Worm (Caenorhabditis elegans) whole organism, mixed stage, embryonic: ENCODE data around the gene srw-117.

Experiments used
- M03D4.4 ChIP-seq: sonication (generic microtip); optimal IDR thresholded peaks from 2 replicates; lab custom pipeline; 2017; ENCODE audit warnings: mild to moderate bottlenecking, missing genetic modification characterization, missing compliant biosample characterization
- bed-3 ChIP-seq: fragments of 200-800 bp; sonication (Bioruptor generic); optimal IDR thresholded peaks from 3 replicates; lab custom pipeline; 2018; ENCODE audit warnings: mild to moderate bottlenecking, missing genetic modification characterization, moderate library complexity, missing compliant biosample characterization
- blmp-1 ChIP-seq: fragments of 150-350 bp; optimal IDR thresholded peaks from 2 replicates; lab custom pipeline; 2014; ENCODE audit warnings: missing biosample characterization, missing genetic modification characterization
- ceh-39 ChIP-seq: fragments of 150-350 bp; optimal IDR thresholded peaks from 2 replicates; lab custom pipeline; 2014; ENCODE audit warnings: missing biosample characterization, missing genetic modification characterization
- ceh-43 ChIP-seq: fragments of 200-800 bp; sonication (Bioruptor generic); optimal IDR thresholded peaks from 2 replicates; lab custom pipeline; 2018; ENCODE audit warnings: mild to moderate bottlenecking, missing genetic modification characterization, moderate library complexity, missing compliant biosample characterization
- ceh-83 ChIP-seq: fragments of 200-800 bp; sonication (Bioruptor generic); optimal IDR thresholded peaks from 2 replicates; lab custom pipeline; 2018; ENCODE audit warnings: mild to moderate bottlenecking, missing genetic modification characterization, missing compliant biosample characterization
- ces-1 ChIP-seq: fragments of 150-350 bp; optimal IDR thresholded peaks from 2 replicates; lab custom pipeline; 2014; ENCODE audit warnings: missing biosample characterization, missing genetic modification reagents, missing genetic modification characterization
- cnd-1 ChIP-seq: fragments of 200-800 bp; sonication (Bioruptor generic); optimal IDR thresholded peaks from 2 replicates; lab custom pipeline; 2018; ENCODE audit warnings: mild to moderate bottlenecking, missing genetic modification characterization, missing compliant biosample characterization
- drap-1 ChIP-seq: fragments of 200-800 bp; sonication (Bioruptor generic); optimal IDR thresholded peaks from 3 replicates; lab custom pipeline; 2018; ENCODE audit warnings: mild to moderate bottlenecking, missing genetic modification characterization, missing compliant biosample characterization
- elt-1 ChIP-seq: sonication (generic microtip); optimal IDR thresholded peaks from 2 replicates; lab custom pipeline; 2017; ENCODE audit warnings: missing genetic modification characterization, mild to moderate bottlenecking, missing compliant biosample characterization, antibody characterized with exemption, moderate library complexity, borderline replicate concordance; ENCODE audit not compliant: insufficient read depth
- elt-3 ChIP-seq: fragments of 150-350 bp; optimal IDR thresholded peaks from 2 replicates; lab custom pipeline; 2014; ENCODE audit warnings: missing biosample characterization, missing genetic modification characterization
- flh-1 ChIP-seq: fragments of 200-800 bp; sonication (Bioruptor generic); optimal IDR thresholded peaks from 2 replicates; lab custom pipeline; 2018; ENCODE audit warnings: mild to moderate bottlenecking, missing genetic modification characterization, moderate library complexity, missing compliant biosample characterization
- ham-2 ChIP-seq: fragments of 200-800 bp; sonication (Bioruptor generic); optimal IDR thresholded peaks from 2 replicates; lab custom pipeline; 2018; ENCODE audit warnings: mild to moderate bottlenecking, missing genetic modification characterization, missing compliant biosample characterization
- lin-32 ChIP-seq: fragments of 200-800 bp; sonication (Bioruptor generic); optimal IDR thresholded peaks from 2 replicates; lab custom pipeline; 2018; ENCODE audit warnings: mild to moderate bottlenecking, missing genetic modification characterization, missing compliant biosample characterization
- lsy-2 ChIP-seq: fragments of 150-350 bp; optimal IDR thresholded peaks from 2 replicates; lab custom pipeline; 2014; ENCODE audit warnings: missing biosample characterization, missing genetic modification characterization
- mab-5 ChIP-seq: fragments of 150-350 bp; optimal IDR thresholded peaks from 2 replicates; lab custom pipeline; 2014; ENCODE audit warnings: missing biosample characterization, missing genetic modification characterization
- mep-1 ChIP-seq: fragments of 150-350 bp; optimal IDR thresholded peaks from 2 replicates; lab custom pipeline; 2017; ENCODE audit warnings: missing biosample characterization, missing genetic modification reagents, missing genetic modification characterization, inconsistent platforms
- nhr-12 ChIP-seq: fragments of 150-350 bp; optimal IDR thresholded peaks from 2 replicates; lab custom pipeline; 2014; ENCODE audit warnings: missing biosample characterization, missing genetic modification characterization
- nhr-2 ChIP-seq: fragments of 150-350 bp; optimal IDR thresholded peaks from 2 replicates; lab custom pipeline; 2014; ENCODE audit warnings: missing biosample characterization, missing genetic modification characterization
- nhr-28 ChIP-seq: fragments of 150-350 bp; optimal IDR thresholded peaks from 2 replicates; lab custom pipeline; 2014; ENCODE audit warnings: missing biosample characterization, missing genetic modification characterization
- nhr-76 ChIP-seq: sonication (generic microtip); optimal IDR thresholded peaks from 2 replicates; lab custom pipeline; 2017; ENCODE audit warnings: missing biosample characterization, missing genetic modification characterization
- pha-4 ChIP-seq: fragments of 150-350 bp; optimal IDR thresholded peaks from 2 replicates; lab custom pipeline; 2018; ENCODE audit warnings: missing biosample characterization, missing genetic modification reagents, missing genetic modification characterization
- snpc-4 ChIP-seq: fragments of 150-350 bp; optimal IDR thresholded peaks from 2 replicates; lab custom pipeline; 2014; ENCODE audit warnings: missing biosample characterization, missing genetic modification characterization
- sptf-1 ChIP-seq: sonication (generic microtip); optimal IDR thresholded peaks from 2 replicates; lab custom pipeline; 2017; ENCODE audit warnings: mild to moderate bottlenecking, missing genetic modification characterization, moderate library complexity, missing compliant biosample characterization
- tbx-8 ChIP-seq: fragments of 200-800 bp; sonication (Bioruptor generic); optimal IDR thresholded peaks from 2 replicates; lab custom pipeline; 2018; ENCODE audit warnings: mild to moderate bottlenecking, missing genetic modification characterization, moderate library complexity, missing compliant biosample characterization
- unc-120 ChIP-seq: sonication (generic microtip); optimal IDR thresholded peaks from 2 replicates; lab custom pipeline; 2017; ENCODE audit warnings: missing genetic modification characterization, missing compliant biosample characterization; ENCODE audit not compliant: poor library complexity, severe bottlenecking
- unc-39 ChIP-seq: fragments of 150-350 bp; optimal IDR thresholded peaks from 2 replicates; lab custom pipeline; 2014; ENCODE audit warnings: missing biosample characterization, missing genetic modification characterization
- unc-62 ChIP-seq: fragments of 150-350 bp; optimal IDR thresholded peaks from 2 replicates; lab custom pipeline; 2014; ENCODE audit warnings: missing biosample characterization, missing genetic modification reagents, missing genetic modification characterization
- zip-8 ChIP-seq: fragments of 150-350 bp; optimal IDR thresholded peaks from 2 replicates; lab custom pipeline; 2014; ENCODE audit warnings: missing biosample characterization, missing genetic modification characterization
- ztf-11 ChIP-seq: fragments of 150-350 bp; optimal IDR thresholded peaks from 2 replicates; lab custom pipeline; 2014; ENCODE audit warnings: missing biosample characterization, missing genetic modification characterization

The srw-117 gene

ce11 chrV:3011394-3011793 is 28.1 kb upstream of the srw-117 start, which contains the start of gene srw-135:
TSS of gene srw-135 (minus strand) at chrV:3011494.
- no peak for TF ChIP-seq nhr-12 (tag; lab: Kevin White, UChicago)

- no peak for TF ChIP-seq cnd-1 (tag; lab: Kevin White, UChicago)
- no peak for TF ChIP-seq drap-1
- TF ChIP-seq ztf-11 (tag; lab: Kevin White, UChicago): no peak
- no peak for TF ChIP-seq pha-4 (tag; lab: Kevin White, UChicago)
Observed at ce11 chrV:3010468-3010867, 27.2 kb upstream of the srw-117 start, which contains the start of gene srw-136. TSS of gene srw-136 (minus strand) at chrV:3010568.

ce11 chrV:3005964-3006363 is 22.7 kb upstream of the srw-117 start, which contains the start of gene srw-112:
TSS of gene srw-112 (minus strand) at chrV:3006064.
- TF ChIP-seq sptf-1 (tag; lab: Kevin White, UChicago): no peak
- TF ChIP-seq nhr-2 (tag; lab: Kevin White, UChicago): no peak
- no peak for TF ChIP-seq M03D4.4 (tag; lab: Kevin White, UChicago)
- TF ChIP-seq zip-8 (tag; lab: Kevin White, UChicago): no peak
- TF ChIP-seq nhr-28 (tag; lab: Kevin White, UChicago): no peak
- TF ChIP-seq elt-3: no peak
- TF ChIP-seq cnd-1 (tag; lab: Kevin White, UChicago): no peak
- TF ChIP-seq elt-1 (tag; lab: Kevin White, UChicago): no peak
- no peak for TF ChIP-seq snpc-4 (tag; lab: Kevin White, UChicago)
- no peak for TF ChIP-seq mab-5 (tag; lab: Kevin White, UChicago)
- TF ChIP-seq unc-39 (tag; lab: Kevin White, UChicago): no peak
- TF ChIP-seq unc-120 (tag; lab: Kevin White, UChicago): no peak
- no peak for TF ChIP-seq mep-1

- TF ChIP-seq elt-1 (tag; lab: Kevin White, UChicago) (no peak), flh-1 (GFP tag; lab: Kevin White, UChicago) (no peak), elt-3 (no peak), nhr-2 (tag; lab: Kevin White, UChicago) (no peak), blmp-1 (no peak), sptf-1 (tag; lab: Kevin White, UChicago) (no peak), ztf-11 (tag; lab: Kevin White, UChicago) (no peak), nhr-76 (tag; lab: Kevin White, UChicago) (no peak), M03D4.4 (tag; lab: Kevin White, UChicago) (no peak), nhr-12 (tag; lab: Kevin White, UChicago) (no peak), zip-8 (tag; lab: Kevin White, UChicago) (no peak), mab-5 (tag; lab: Kevin White, UChicago) (no peak), bed-3 (GFP tag; lab: Kevin White, UChicago) (no peak), tbx-8 (GFP tag; lab: Kevin White, UChicago) (no peak), ceh-83 (GFP tag; lab: Kevin White, UChicago) (no peak)
- TF ChIP-seq, all 35 proteins: peak for 0
Observed at ce11 chrV:2999736-3000135, 16.5 kb upstream of the srw-117 start, which contains the start of gene srw-119. TSS of gene srw-119 (minus strand) at chrV:2999836.

- TF ChIP-seq ceh-43 (GFP tag; lab: Kevin White, UChicago): no peak
- no peak for TF ChIP-seq unc-39 (tag; lab: Kevin White, UChicago)
- TF ChIP-seq flh-1 (GFP tag; lab: Kevin White, UChicago): no peak
- TF ChIP-seq nhr-28 (tag; lab: Kevin White, UChicago): no peak
- no peak for TF ChIP-seq lsy-2
- no peak for TF ChIP-seq ham-2 (GFP tag; lab: Kevin White, UChicago)
Observed at ce11 chrV:2996105-2996504, 12.9 kb upstream of the srw-117 start, which contains the start of gene srw-120. TSS of gene srw-120 (minus strand) at chrV:2996205.

- TF ChIP-seq ceh-43 (GFP tag; lab: Kevin White, UChicago) (no peak), M03D4.4 (tag; lab: Kevin White, UChicago) (no peak), sptf-1 (tag; lab: Kevin White, UChicago) (no peak), ces-1 (GFP tag; lab: Kevin White, UChicago) (no peak), elt-3 (no peak), unc-120 (tag; lab: Kevin White, UChicago) (no peak), lin-32 (no peak), zip-8 (tag; lab: Kevin White, UChicago) (no peak), ceh-39 (no peak), unc-62 (no peak), ham-2 (GFP tag; lab: Kevin White, UChicago) (no peak)
Observed at ce11 chrV:2993816-2994215, 10.6 kb upstream of the srw-117 start, which contains the start of gene srw-115. TSS of gene srw-115 (minus strand) at chrV:2993916.
